Fruit fly (Drosophila melanogaster) whole organism, embryonic: ENCODE measurements around the gene CG14232.

ENCODE experiments used
- CG10209 ChIP-seq: fragments of 200-800 bp; sonication (Bioruptor generic); optimal IDR thresholded peaks from 3 replicates; lab custom pipeline; 2017; ENCODE audit warnings: missing biosample characterization, mild to moderate bottlenecking, missing genetic modification characterization, missing genetic modification reagents
- CG10654 ChIP-seq: fragments of 200-800 bp; sonication (Bioruptor generic); optimal IDR thresholded peaks from 2 replicates; lab custom pipeline; 2016; ENCODE audit warnings: missing biosample characterization, missing genetic modification characterization
- CG11398 ChIP-seq: fragments of 200-800 bp; sonication (Bioruptor generic); optimal IDR thresholded peaks from 2 replicates; lab custom pipeline; 2016; ENCODE audit warnings: missing biosample characterization, missing genetic modification characterization
- CG11696 ChIP-seq: fragments of 200-800 bp; sonication (Bioruptor generic); IDR thresholded peaks from 2 replicates; pipeline ENCODE4 v1.3.6; 2022; ENCODE audit warnings: missing biosample characterization, missing genetic modification characterization
- CG13894 ChIP-seq: fragments of 200-800 bp; sonication (Bioruptor generic); optimal IDR thresholded peaks from 3 replicates; lab custom pipeline; 2018; ENCODE audit warnings: missing biosample characterization, mild to moderate bottlenecking, missing genetic modification characterization, moderate library complexity
- CG15011 ChIP-seq: fragments of 200-800 bp; sonication (Bioruptor generic); optimal IDR thresholded peaks from 3 replicates; lab custom pipeline; 2018; ENCODE audit warnings: missing biosample characterization, mild to moderate bottlenecking, missing genetic modification characterization
- CG15269 ChIP-seq: fragments of 200-800 bp; sonication (Bioruptor generic); optimal IDR thresholded peaks from 2 replicates; lab custom pipeline; 2018; ENCODE audit warnings: missing biosample characterization, mild to moderate bottlenecking, missing genetic modification characterization, moderate library complexity
- CG1529 ChIP-seq: fragments of 200-800 bp; sonication (Bioruptor generic); optimal IDR thresholded peaks from 3 replicates; lab custom pipeline; 2018; ENCODE audit warnings: missing biosample characterization, missing genetic modification characterization
- CG17361 ChIP-seq: fragments of 200-800 bp; sonication (Bioruptor generic); IDR thresholded peaks from 3 replicates; pipeline ENCODE4 v1.3.6; 2022; ENCODE audit warnings: missing biosample characterization, missing genetic modification characterization
- CG17612 ChIP-seq: fragments of 200-800 bp; sonication (Bioruptor generic); IDR thresholded peaks from 2 replicates; pipeline ENCODE4 v1.3.6; 2022; ENCODE audit warnings: missing biosample characterization, missing genetic modification characterization
- CG1832 ChIP-seq: fragments of 200-800 bp; sonication (Bioruptor generic); optimal IDR thresholded peaks from 2 replicates; lab custom pipeline; 2017; ENCODE audit warnings: missing biosample characterization, mild to moderate bottlenecking, missing genetic modification characterization, inconsistent platforms
- CG34224 ChIP-seq: fragments of 200-800 bp; sonication (Bioruptor generic); IDR thresholded peaks from 3 replicates; pipeline ENCODE4 v1.3.6; 2022; ENCODE audit warnings: missing biosample characterization, missing genetic modification characterization; ENCODE audit not compliant: partially characterized antibody
- CG4707 ChIP-seq: fragments of 200-800 bp; sonication (Bioruptor generic); optimal IDR thresholded peaks from 2 replicates; lab custom pipeline; 2018; ENCODE audit warnings: missing biosample characterization, mild to moderate bottlenecking, missing genetic modification characterization, moderate library complexity
- CG4820 ChIP-seq: fragments of 200-800 bp; sonication (Bioruptor generic); optimal IDR thresholded peaks from 3 replicates; lab custom pipeline; 2016; ENCODE audit warnings: missing biosample characterization, missing genetic modification characterization
- CG6683 ChIP-seq: fragments of 200-800 bp; sonication (Bioruptor generic); optimal IDR thresholded peaks from 2 replicates; lab custom pipeline; 2017; ENCODE audit warnings: missing biosample characterization, mild to moderate bottlenecking, missing genetic modification characterization, missing genetic modification reagents
- CG6854 ChIP-seq: fragments of 200-800 bp; sonication (Bioruptor generic); optimal IDR thresholded peaks from 3 replicates; lab custom pipeline; 2017; ENCODE audit warnings: missing biosample characterization, mild to moderate bottlenecking, missing genetic modification characterization
- CG7987 ChIP-seq: fragments of 200-800 bp; sonication (Bioruptor generic); optimal IDR thresholded peaks from 2 replicates; lab custom pipeline; 2018; ENCODE audit warnings: missing biosample characterization, mild to moderate bottlenecking, missing genetic modification characterization, moderate library complexity
- CrebB ChIP-seq: fragments of 200-800 bp; sonication (Bioruptor generic); optimal IDR thresholded peaks from 3 replicates; lab custom pipeline; 2018; ENCODE audit warnings: missing biosample characterization, mild to moderate bottlenecking, missing genetic modification characterization
- Fer1 ChIP-seq: fragments of 200-800 bp; sonication (Bioruptor generic); optimal IDR thresholded peaks from 2 replicates; lab custom pipeline; 2017; ENCODE audit warnings: missing biosample characterization, mild to moderate bottlenecking, missing genetic modification characterization
- HHEX ChIP-seq: fragments of 200-800 bp; sonication (Bioruptor generic); optimal IDR thresholded peaks from 3 replicates; lab custom pipeline; 2017; ENCODE audit warnings: missing biosample characterization, mild to moderate bottlenecking, missing genetic modification characterization, missing genetic modification reagents
- Hey ChIP-seq: fragments of 200-800 bp; sonication (Bioruptor generic); optimal IDR thresholded peaks from 3 replicates; lab custom pipeline; 2018; ENCODE audit warnings: missing biosample characterization, mild to moderate bottlenecking, missing genetic modification characterization
- Hmr ChIP-seq: fragments of 200-800 bp; sonication (Bioruptor generic); optimal IDR thresholded peaks from 3 replicates; lab custom pipeline; 2017; ENCODE audit warnings: mild to moderate bottlenecking, missing biosample characterization, missing genetic modification reagents, missing genetic modification characterization
- MTF-1 ChIP-seq: fragments of 200-800 bp; sonication (Bioruptor generic); optimal IDR thresholded peaks from 2 replicates; lab custom pipeline; 2018; ENCODE audit warnings: missing biosample characterization, mild to moderate bottlenecking, missing genetic modification characterization, borderline replicate concordance
- Med ChIP-seq: fragments of 200-800 bp; sonication (Bioruptor generic); peaks from one replicate; lab custom pipeline; 2016; ENCODE audit warnings: missing biosample characterization, missing genetic modification characterization, mild to moderate bottlenecking, inconsistent platforms, moderate library complexity
- Sin3A ChIP-seq: fragments of >200 bp; optimal IDR thresholded peaks from 2 replicates; lab custom pipeline; 2018
- Six4 ChIP-seq: fragments of 200-800 bp; sonication (Bioruptor generic); optimal IDR thresholded peaks from 2 replicates; lab custom pipeline; 2016; ENCODE audit warnings: missing biosample characterization, missing genetic modification characterization
- Spps ChIP-seq: fragments of 200-800 bp; sonication (Bioruptor generic); optimal IDR thresholded peaks from 2 replicates; lab custom pipeline; 2018; ENCODE audit warnings: missing biosample characterization, mild to moderate bottlenecking, missing genetic modification characterization
- az2 ChIP-seq: fragments of 200-800 bp; sonication (Bioruptor generic); optimal IDR thresholded peaks from 3 replicates; lab custom pipeline; 2016; ENCODE audit warnings: missing biosample characterization, missing genetic modification characterization
- bbx ChIP-seq: fragments of 200-800 bp; sonication (Bioruptor generic); IDR thresholded peaks from 2 replicates; pipeline ENCODE4 v1.3.6; 2022; ENCODE audit warnings: missing biosample characterization, missing genetic modification characterization; ENCODE audit not compliant: partially characterized antibody
- btn ChIP-seq: fragments of 200-800 bp; sonication (Bioruptor generic); optimal IDR thresholded peaks from 2 replicates; lab custom pipeline; 2016; ENCODE audit warnings: missing biosample characterization, missing genetic modification characterization
- ci ChIP-seq: fragments of 200-800 bp; sonication (Bioruptor generic); IDR thresholded peaks from 3 replicates; pipeline ENCODE4 v1.3.6; 2022; ENCODE audit warnings: missing biosample characterization, missing genetic modification characterization
- dati ChIP-seq: fragments of 200-800 bp; sonication (Bioruptor generic); IDR thresholded peaks from 2 replicates; pipeline ENCODE4 v1.3.6; 2022; ENCODE audit warnings: missing biosample characterization, missing genetic modification characterization
- disco-r ChIP-seq: fragments of 200-800 bp; sonication (Bioruptor generic); optimal IDR thresholded peaks from 2 replicates; lab custom pipeline; 2016; ENCODE audit warnings: missing biosample characterization, missing genetic modification characterization
- gro ChIP-seq: fragments of 200-800 bp; sonication (Bioruptor generic); optimal IDR thresholded peaks from 2 replicates; lab custom pipeline; 2016; ENCODE audit warnings: missing biosample characterization, missing genetic modification characterization
- hb ChIP-seq: fragments of 200-800 bp; sonication (Bioruptor generic); IDR thresholded peaks from 3 replicates; pipeline ENCODE4 v1.3.6; 2022; ENCODE audit warnings: missing biosample characterization, missing genetic modification characterization; ENCODE audit not compliant: partially characterized antibody
- hbn ChIP-seq: fragments of 200-800 bp; sonication (Bioruptor generic); IDR thresholded peaks from 2 replicates; pipeline ENCODE4 v1.3.6; 2022; ENCODE audit warnings: missing biosample characterization, missing genetic modification characterization; ENCODE audit not compliant: partially characterized antibody
- lilli ChIP-seq: fragments of 200-800 bp; sonication (Bioruptor generic); optimal IDR thresholded peaks from 3 replicates; lab custom pipeline; 2016; ENCODE audit warnings: missing biosample characterization, missing genetic modification characterization
- lola ChIP-seq, 3 experiments: fragments of >200 bp in 2 of 3; fragments of 200-800 bp in 1 of 3; sonication (Bioruptor generic) in 1 of 3; optimal IDR thresholded peaks; 2 replicates each; lab custom pipeline; 2017 to 2019; ENCODE audit warnings: missing biosample characterization in 3 of 3, missing genetic modification characterization in 3 of 3, mild to moderate bottlenecking in 1 of 3, moderate library complexity in 1 of 3
- nmo ChIP-seq: fragments of 200-800 bp; sonication (Bioruptor generic); optimal IDR thresholded peaks from 2 replicates; lab custom pipeline; 2018; ENCODE audit warnings: missing biosample characterization, mild to moderate bottlenecking, missing genetic modification characterization, moderate library complexity
- odd ChIP-seq: fragments of 200-800 bp; sonication (Bioruptor generic); optimal IDR thresholded peaks from 2 replicates; lab custom pipeline; 2017; ENCODE audit warnings: missing biosample characterization, mild to moderate bottlenecking, missing genetic modification characterization
- peb ChIP-seq: fragments of 200-800 bp; sonication (Bioruptor generic); IDR thresholded peaks from 2 replicates; pipeline ENCODE4 v1.3.6; 2022; ENCODE audit warnings: missing biosample characterization, missing genetic modification characterization
- pfk ChIP-seq: fragments of 200-800 bp; sonication (Bioruptor generic); optimal IDR thresholded peaks from 2 replicates; lab custom pipeline; 2018; ENCODE audit warnings: missing biosample characterization, mild to moderate bottlenecking, missing genetic modification characterization, moderate library complexity
- phol ChIP-seq: fragments of 200-800 bp; sonication (Bioruptor generic); optimal IDR thresholded peaks from 3 replicates; lab custom pipeline; 2018; ENCODE audit warnings: missing biosample characterization, mild to moderate bottlenecking, missing genetic modification characterization, moderate library complexity
- sc ChIP-seq, 3 experiments: fragments of >200 bp in 2 of 3; fragments of 200-800 bp in 1 of 3; sonication (Bioruptor generic) in 1 of 3; optimal IDR thresholded peaks; 2 replicates in 2 of 3; 3 replicates in 1 of 3; lab custom pipeline; 2017; ENCODE audit warnings: mild to moderate bottlenecking in 1 of 3, missing biosample characterization in 1 of 3, missing genetic modification characterization in 1 of 3, missing genetic modification reagents in 1 of 3
- scrt ChIP-seq: fragments of 200-800 bp; sonication (Bioruptor generic); optimal IDR thresholded peaks from 2 replicates; lab custom pipeline; 2018; ENCODE audit warnings: missing biosample characterization, mild to moderate bottlenecking, missing genetic modification characterization, moderate library complexity
- slbo ChIP-seq: fragments of 200-800 bp; sonication (Bioruptor generic); IDR thresholded peaks from 2 replicates; pipeline ENCODE4 v1.3.6; 2022; ENCODE audit warnings: missing biosample characterization, missing genetic modification characterization

Gene CG14232

dm6 chrX:19750626-19751149, 46.6 kb upstream of the CG14232 start, which contains the start of gene Abcd3 (continued):
- TF ChIP-seq HHEX (peak; percentile 28), CG11696 (no peak), CG6854 (GFP tag; lab: Kevin White, UChicago) (peak; percentile 46), CG1529 (GFP tag; lab: Kevin White, UChicago) (no peak), CG4820 (GFP tag; lab: Kevin White, UChicago) (no peak), hb (GFP tag; lab: Robert Waterston, UW) (peak; percentile 67; the same call in 2 of the 3 replicates), Sin3A (lab: Kevin White, UChicago) (peak; percentile 20), Spps (tag; lab: Kevin White, UChicago) (no peak), CG10209 (GFP tag; lab: Kevin White, UChicago) (peak; percentile 26), CG17361 (GFP tag; lab: Robert Waterston, UW) (0 out of 3 replicates have a peak, but pooled peaks have one; percentile 36), Hmr (GFP tag; lab: Kevin White, UChicago) (peak; percentile 73), Med (GFP tag; lab: Kevin White, UChicago) (peak; percentile 92), CG17612 (GFP tag; lab: Robert Waterston, UW) (no peak), CrebB (tag; lab: Kevin White, UChicago) (peak; percentile 53), odd (GFP tag; lab: Kevin White, UChicago) (peak; percentile 47), az2 (GFP tag; lab: Kevin White, UChicago) (no peak), CG1832 (peak; percentile 87), CG13894 (tag; lab: Kevin White, UChicago) (peak; percentile 57), pfk (no peak), Hey (tag; lab: Kevin White, UChicago) (peak; percentile 26), Fer1 (GFP tag; lab: Kevin White, UChicago) (peak; percentile 71), slbo (GFP tag; lab: Robert Waterston, UW) (peak; percentile 27; the same call in 1 of the 2 replicates), MTF-1 (peak; percentile 37), lilli (GFP tag; lab: Kevin White, UChicago) (peak; percentile 34), sc (optimal IDR thresholded peaks at IDR 0.05; lab: Kevin White, UChicago) (no peak), sc (GFP tag; optimal IDR thresholded peaks at IDR 0.05; lab: Kevin White, UChicago) (no peak), disco-r (GFP tag; lab: Kevin White, UChicago) (peak; percentile 17), peb (no peak), CG4707 (peak; percentile 7), dati (no peak), lola (GFP tag; optimal IDR thresholded peaks at IDR 0.05; lab: Kevin White, UChicago) (no peak), CG15269 (tag; lab: Kevin White, UChicago) (peak; percentile 15), nmo (peak; percentile 27), scrt (peak; percentile 66), Six4 (GFP tag; lab: Kevin White, UChicago) (no peak), ci (peak; percentile 68; the same call in 1 of the 3 replicates), CG34224 (GFP tag; lab: Robert Waterston, UW) (peak; percentile 73), gro (GFP tag; lab: Kevin White, UChicago) (peak; percentile 49), phol (no peak), CG11398 (GFP tag; lab: Kevin White, UChicago) (no peak), bbx (GFP tag; lab: Robert Waterston, UW) (peak; percentile 65), btn (GFP tag; lab: Kevin White, UChicago) (no peak), CG10654 (GFP tag; lab: Kevin White, UChicago) (peak; percentile 9), CG6683 (GFP tag; lab: Kevin White, UChicago) (peak; percentile 24), CG7987 (GFP tag; lab: Kevin White, UChicago) (peak; percentile 56), hbn (GFP tag; lab: Robert Waterston, UW) (peak; percentile 51), CG15011 (GFP tag; lab: Kevin White, UChicago) (no peak)
